Worm (Caenorhabditis elegans) whole organism, mixed stage, embryonic: Measurements from ENCODE around the gene vha-2.

Source experiments
- blmp-1 ChIP-seq: fragments of 150-350 bp; optimal IDR thresholded peaks from 2 replicates; lab custom pipeline; 2014; ENCODE audit warnings: missing biosample characterization, missing genetic modification characterization
- ceh-39 ChIP-seq: fragments of 150-350 bp; optimal IDR thresholded peaks from 2 replicates; lab custom pipeline; 2014; ENCODE audit warnings: missing biosample characterization, missing genetic modification characterization
- ces-1 ChIP-seq: fragments of 150-350 bp; optimal IDR thresholded peaks from 2 replicates; lab custom pipeline; 2014; ENCODE audit warnings: missing biosample characterization, missing genetic modification reagents, missing genetic modification characterization
- lsy-2 ChIP-seq: fragments of 150-350 bp; optimal IDR thresholded peaks from 2 replicates; lab custom pipeline; 2014; ENCODE audit warnings: missing biosample characterization, missing genetic modification characterization
- mab-5 ChIP-seq: fragments of 150-350 bp; optimal IDR thresholded peaks from 2 replicates; lab custom pipeline; 2014; ENCODE audit warnings: missing biosample characterization, missing genetic modification characterization
- nhr-12 ChIP-seq: fragments of 150-350 bp; optimal IDR thresholded peaks from 2 replicates; lab custom pipeline; 2014; ENCODE audit warnings: missing biosample characterization, missing genetic modification characterization
- nhr-237 ChIP-seq: fragments of 150-350 bp; optimal IDR thresholded peaks from 2 replicates; lab custom pipeline; 2014; ENCODE audit warnings: missing biosample characterization, missing genetic modification characterization
- nhr-76 ChIP-seq: sonication (generic microtip); optimal IDR thresholded peaks from 2 replicates; lab custom pipeline; 2017; ENCODE audit warnings: missing biosample characterization, missing genetic modification characterization
- sem-2 ChIP-seq: fragments of 200-800 bp; sonication (Bioruptor generic); optimal IDR thresholded peaks from 2 replicates; lab custom pipeline; 2018; ENCODE audit warnings: mild to moderate bottlenecking, missing genetic modification characterization, missing compliant biosample characterization
- tbx-8 ChIP-seq: fragments of 200-800 bp; sonication (Bioruptor generic); optimal IDR thresholded peaks from 2 replicates; lab custom pipeline; 2018; ENCODE audit warnings: mild to moderate bottlenecking, missing genetic modification characterization, moderate library complexity, missing compliant biosample characterization
- unc-39 ChIP-seq: fragments of 150-350 bp; optimal IDR thresholded peaks from 2 replicates; lab custom pipeline; 2014; ENCODE audit warnings: missing biosample characterization, missing genetic modification characterization
- unc-62 ChIP-seq: fragments of 150-350 bp; optimal IDR thresholded peaks from 2 replicates; lab custom pipeline; 2014; ENCODE audit warnings: missing biosample characterization, missing genetic modification reagents, missing genetic modification characterization

- TF ChIP-seq tbx-8 (GFP tag; lab: Kevin White, UChicago) = no peak
- TF ChIP-seq unc-39 (tag; lab: Kevin White, UChicago) = no peak
- TF ChIP-seq unc-62 (GFP tag; lab: Kevin White, UChicago) = no peak
- TF ChIP-seq nhr-12 (tag; lab: Kevin White, UChicago) = no peak
- no peak for TF ChIP-seq ces-1 (GFP tag; lab: Kevin White, UChicago)
- no peak for TF ChIP-seq lsy-2 (tag; lab: Kevin White, UChicago)
- TF ChIP-seq ceh-39 (tag; lab: Kevin White, UChicago) = no peak
- TF ChIP-seq nhr-237 (tag; lab: Kevin White, UChicago) = no peak
- TF ChIP-seq mab-5 (tag; lab: Kevin White, UChicago) = no peak
- TF ChIP-seq nhr-76 (tag; lab: Kevin White, UChicago) = no peak
- TF ChIP-seq blmp-1 (tag; lab: Kevin White, UChicago) = no peak
- no peak for TF ChIP-seq sem-2 (GFP tag; lab: Kevin White, UChicago)
Measured at ce11 chrIII:9822942-9823341, 41.0 kb downstream of the vha-2 start, which contains the start of gene arl-5.
